Worm (Caenorhabditis elegans): ENCODE results near the gene Y47D3A.20.
A peak's percentile ranks its signal among the peaks of the same experiment; 100 is the strongest.

Y47D3A.20 gene

ce11 chrIII:11289876-11290275, 15.0 kb downstream of the Y47D3A.20 start:
- TF ChIP-seq dao-5 (tag; optimal IDR thresholded peaks at IDR 0.05) (no peak), W03F9.2 (tag; optimal IDR thresholded peaks at IDR 0.05) (no peak), him-1 (tag; optimal IDR thresholded peaks at IDR 0.05) (no peak)

ce11 chrIII:11290554-11290953, 15.7 kb downstream of the Y47D3A.20 start, which contains the start of the genes gly-9, mib-1 and smc-3:
Gene gly-9, minus strand, starts transcription at chrIII:11290580.
Gene mib-1, minus strand, starts transcription at chrIII:11290676.
Gene smc-3, plus strand, starts transcription at chrIII:11290904.
- no peak for TF ChIP-seq dao-5 (tag; optimal IDR thresholded peaks at IDR 0.05)
- TF ChIP-seq him-1 (tag; optimal IDR thresholded peaks at IDR 0.05), result peak; percentile 39
- TF ChIP-seq W03F9.2 (tag; optimal IDR thresholded peaks at IDR 0.05), result peak; percentile 39

DNA sequence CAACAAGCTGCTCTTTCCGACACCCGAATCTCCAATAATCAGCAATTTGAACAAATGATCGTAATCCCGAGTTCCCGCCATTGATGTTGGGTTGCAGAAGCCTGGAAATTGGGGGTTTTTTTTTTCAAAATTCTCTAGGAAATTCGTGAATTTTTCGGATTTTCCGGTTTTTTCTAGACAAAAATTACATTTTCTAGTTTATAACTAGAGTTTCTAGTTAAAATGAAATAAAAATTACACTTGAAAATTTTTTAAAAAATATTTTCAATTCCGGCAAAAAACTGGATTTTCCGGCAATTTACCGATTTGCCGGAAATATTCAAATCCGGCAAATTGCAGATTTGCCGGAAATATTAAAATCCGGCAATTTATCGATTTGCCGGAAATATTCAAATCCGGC, 36.6 kb downstream of the Y47D3A.20 start, which contains the start of gene rab-35:
Gene rab-35, minus strand, starts transcription at position 101 of the 400 bp plus-strand sequence.
- TF ChIP-seq him-1 (tag; optimal IDR thresholded peaks at IDR 0.05), result no peak
- no peak for TF ChIP-seq dao-5 (tag; optimal IDR thresholded peaks at IDR 0.05)
- no peak for TF ChIP-seq W03F9.2 (tag; optimal IDR thresholded peaks at IDR 0.05)

ce11 chrIII:11317164-11317620, 42.3 kb downstream of the Y47D3A.20 start, which contains the start of gene mcm-10:
Gene mcm-10, plus strand, starts transcription at chrIII:11317570.
- TF ChIP-seq him-1 (tag; optimal IDR thresholded peaks at IDR 0.05) (peak; percentile 31), W03F9.2 (tag; optimal IDR thresholded peaks at IDR 0.05) (peak; percentile 59), dao-5 (tag; optimal IDR thresholded peaks at IDR 0.05) (no peak)

- TF ChIP-seq him-1 (tag; optimal IDR thresholded peaks at IDR 0.05), result no peak
- TF ChIP-seq dao-5 (tag; optimal IDR thresholded peaks at IDR 0.05), result no peak
- no peak for TF ChIP-seq W03F9.2 (tag; optimal IDR thresholded peaks at IDR 0.05)
Observed at ce11 chrIII:11318131-11318530, 43.3 kb downstream of the Y47D3A.20 start, which contains the start of gene teg-1. Gene teg-1, minus strand, starts transcription at chrIII:11318231.

ce11 chrIII:11324093-11324492, 49.2 kb downstream of the Y47D3A.20 start:
- TF ChIP-seq him-1 (tag; optimal IDR thresholded peaks at IDR 0.05), result no peak
